Worm (Caenorhabditis elegans) whole organism, early embryonic: ENCODE data around the gene M70.2.

Experiments used
- F13C5.2 ChIP-seq: sonication (generic microtip); optimal IDR thresholded peaks from 2 replicates; lab custom pipeline; 2017; ENCODE audit warnings: mild to moderate bottlenecking, missing genetic modification characterization, inconsistent platforms, missing compliant biosample characterization
- aly-1 ChIP-seq: sonication (generic microtip); optimal IDR thresholded peaks from 2 replicates; lab custom pipeline; 2016; ENCODE audit warnings: missing genetic modification characterization, missing compliant biosample characterization
- ama-1 ChIP-seq: fragments of 150-350 bp; optimal IDR thresholded peaks from 2 replicates; lab custom pipeline; 2014
- ceh-13 ChIP-seq: fragments of 200-800 bp; sonication (Bioruptor generic); optimal IDR thresholded peaks from 2 replicates; lab custom pipeline; 2018; ENCODE audit warnings: mild to moderate bottlenecking, missing genetic modification characterization, missing compliant biosample characterization
- ceh-36 ChIP-seq: sonication (generic microtip); optimal IDR thresholded peaks from 2 replicates; lab custom pipeline; 2016; ENCODE audit warnings: missing genetic modification characterization, inconsistent platforms, missing compliant biosample characterization
- ets-7 ChIP-seq: sonication (generic microtip); optimal IDR thresholded peaks from 2 replicates; lab custom pipeline; 2016; ENCODE audit warnings: missing genotype, missing genetic modification characterization, missing compliant biosample characterization
- flt-1 ChIP-seq: fragments of 200-800 bp; sonication (Bioruptor generic); IDR thresholded peaks from 2 replicates; pipeline ENCODE4 v1.3.6; 2022; ENCODE audit warnings: missing genetic modification characterization, missing compliant biosample characterization
- hmg-4 ChIP-seq: fragments of 200-800 bp; sonication (Bioruptor generic); optimal IDR thresholded peaks from 2 replicates; lab custom pipeline; 2018; ENCODE audit warnings: mild to moderate bottlenecking, missing genetic modification characterization, missing compliant biosample characterization
- hnd-1 ChIP-seq: sonication (generic microtip); optimal IDR thresholded peaks from 2 replicates; lab custom pipeline; 2016; ENCODE audit warnings: missing genetic modification characterization, missing compliant biosample characterization
- pes-1 ChIP-seq: fragments of 200-800 bp; sonication (Bioruptor generic); IDR thresholded peaks from 2 replicates; pipeline ENCODE4 v1.3.6; 2022; ENCODE audit warnings: missing genetic modification reagents, missing genetic modification characterization, missing compliant biosample characterization
- scrt-1 ChIP-seq: fragments of 200-800 bp; sonication (Bioruptor generic); IDR thresholded peaks from 2 replicates; pipeline ENCODE4 v1.3.6; 2022; ENCODE audit warnings: missing genetic modification characterization, missing compliant biosample characterization
- sea-1 ChIP-seq: fragments of 200-800 bp; sonication (Bioruptor generic); conservative IDR thresholded peaks from 2 replicates; pipeline ENCODE4 v1.3.6; 2022; ENCODE audit warnings: missing genetic modification characterization, missing compliant biosample characterization
- tbx-11 ChIP-seq: fragments of 200-800 bp; sonication (Bioruptor generic); IDR thresholded peaks from 2 replicates; pipeline ENCODE4 v1.3.6; 2022; ENCODE audit warnings: missing genetic modification characterization, missing compliant biosample characterization
- tra-4 ChIP-seq: sonication (generic microtip); optimal IDR thresholded peaks from 2 replicates; lab custom pipeline; 2017; ENCODE audit warnings: missing genetic modification characterization, missing compliant biosample characterization

- no peak for TF ChIP-seq hmg-4 (GFP tag; lab: Kevin White, UChicago)
- TF ChIP-seq tra-4 (tag; lab: Kevin White, UChicago): no peak
- TF ChIP-seq ama-1 (lab: Kevin White, UChicago): no peak
- TF ChIP-seq ceh-13 (GFP tag; lab: Kevin White, UChicago): no peak
- no peak for TF ChIP-seq pes-1 (GFP tag; lab: Robert Waterston, UW)
- no peak for TF ChIP-seq F13C5.2 (tag; lab: Kevin White, UChicago)
- no peak for TF ChIP-seq ceh-36 (tag; lab: Kevin White, UChicago)
- no peak for TF ChIP-seq aly-1 (tag; lab: Kevin White, UChicago)
- TF ChIP-seq flt-1 (GFP tag; lab: Robert Waterston, UW): no peak
- no peak for TF ChIP-seq scrt-1 (GFP tag; lab: Robert Waterston, UW)
- TF ChIP-seq hnd-1 (tag; lab: Kevin White, UChicago): no peak
- TF ChIP-seq sea-1 (GFP tag; lab: Robert Waterston, UW): no peak
- TF ChIP-seq tbx-11: no peak
- TF ChIP-seq ets-7: no peak
Observed at ce11 chrIV:2281353-2281976, 38.6 kb downstream of the M70.2 start.
